7 fruit fly cellular contexts compared by ENCODE assay signal in the genomic region with DNA sequence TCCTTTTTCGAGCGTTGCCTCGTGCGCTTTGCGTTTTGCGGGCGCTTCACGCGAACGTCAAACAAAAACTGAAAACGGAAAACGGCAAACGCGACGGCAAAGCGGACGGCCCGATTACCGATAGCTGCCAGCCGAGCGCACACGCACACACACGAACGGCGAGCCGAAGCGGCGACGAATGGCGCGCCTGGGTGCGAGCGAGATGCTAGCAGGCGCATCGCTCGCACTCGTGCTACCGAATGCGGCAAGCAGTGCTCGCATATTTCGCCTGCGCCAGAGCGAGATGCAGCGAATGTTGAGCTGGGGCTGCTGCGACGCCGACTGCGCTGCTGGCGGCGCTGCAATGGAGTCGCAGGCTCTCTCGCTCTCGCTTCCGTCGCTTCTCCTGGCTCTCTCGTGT.
TF ChIP-seq lines count a peak whose summit lies in the region.

A gene (minus strand): TSS at position 76 of the 400 bp plus-strand sequence.

- TF ChIP-seq CTCF in S2 (optimal IDR thresholded peaks at IDR 0.05; lab: Kevin White, UChicago): peak; percentile 52 to 71
- no peak for TF ChIP-seq CTCF in whole organism, embryonic (GFP tag; optimal IDR thresholded peaks at IDR 0.05; lab: Kevin White, UChicago)

TF ChIP-seq in whole organism, 6 proteins besides CTCF, POLR2A, EP300 and RAD21:
- TF ChIP-seq CG8478 (optimal IDR thresholded peaks at IDR 0.05; lab: Kevin White, UChicago) (peak; percentile 78), pan (optimal IDR thresholded peaks at IDR 0.05; lab: Kevin White, UChicago) (no peak)

TF ChIP-seq in whole organism, adult, 20 proteins besides CTCF, POLR2A, EP300 and RAD21 (continues in another document):
- TF ChIP-seq Crg-1 (GFP tag; optimal IDR thresholded peaks at IDR 0.05; lab: Kevin White, UChicago) (no peak), bab1 (GFP tag; optimal IDR thresholded peaks at IDR 0.05; lab: Kevin White, UChicago) (peak; percentile 42), ovo (GFP tag; optimal IDR thresholded peaks at IDR 0.05; lab: Kevin White, UChicago) (peak; percentile 46), CG12768 (GFP tag; optimal IDR thresholded peaks at IDR 0.05; lab: Kevin White, UChicago) (no peak), tj (GFP tag; optimal IDR thresholded peaks at IDR 0.05; lab: Kevin White, UChicago) (peak; percentile 22), toe (GFP tag; optimal IDR thresholded peaks at IDR 0.05; lab: Kevin White, UChicago) (no peak), CG1620 (GFP tag; optimal IDR thresholded peaks at IDR 0.05; lab: Kevin White, UChicago) (no peak), Clk (GFP tag; optimal IDR thresholded peaks at IDR 0.05; lab: Kevin White, UChicago) (no peak), cic (GFP tag; optimal IDR thresholded peaks at IDR 0.05; lab: Kevin White, UChicago) (no peak), CG7101 (tag; optimal IDR thresholded peaks at IDR 0.05; lab: Kevin White, UChicago) (no peak), CG33017 (tag; optimal IDR thresholded peaks at IDR 0.05; lab: Kevin White, UChicago) (no peak), CG5204 (GFP tag; optimal IDR thresholded peaks at IDR 0.05; lab: Kevin White, UChicago) (no peak), Mnt (GFP tag; optimal IDR thresholded peaks at IDR 0.05; lab: Kevin White, UChicago) (no peak), kay (GFP tag; lab: Kevin White, UChicago; ENCODE audit: borderline replicate concordance) (no peak), CG7045 (GFP tag; optimal IDR thresholded peaks at IDR 0.05; lab: Kevin White, UChicago) (no peak), CG14711 (tag; optimal IDR thresholded peaks at IDR 0.05; lab: Kevin White, UChicago) (no peak), Hr96 (GFP tag; optimal IDR thresholded peaks at IDR 0.05; lab: Kevin White, UChicago) (no peak)

TF ChIP-seq in whole organism, embryonic, 481 proteins besides CTCF, POLR2A, EP300 and RAD21 (continues in another document):
- no peak for TF ChIP-seq CG18011 (GFP tag; optimal IDR thresholded peaks at IDR 0.05; lab: Kevin White, UChicago)
- TF ChIP-seq Rfx (GFP tag; IDR thresholded peaks at IDR 0.05; lab: Robert Waterston, UW): 0 out of 2 replicates have a peak, but pooled peaks have one; percentile 42
- no peak for TF ChIP-seq CG8290 (GFP tag; optimal IDR thresholded peaks at IDR 0.05; lab: Kevin White, UChicago)
- peak in 1 of 2 experiments; percentile 19 for TF ChIP-seq CG8290 (tag; optimal IDR thresholded peaks at IDR 0.05; lab: Kevin White, UChicago)
- no peak for TF ChIP-seq tin (GFP tag; optimal IDR thresholded peaks at IDR 0.05; lab: Kevin White, UChicago)
- TF ChIP-seq Bdp1 (GFP tag; optimal IDR thresholded peaks at IDR 0.05; lab: Kevin White, UChicago): no peak
- TF ChIP-seq Mes4 (GFP tag; optimal IDR thresholded peaks at IDR 0.05; lab: Kevin White, UChicago): no peak
- TF ChIP-seq CG10462 (GFP tag; optimal IDR thresholded peaks at IDR 0.05; lab: Kevin White, UChicago): no peak
- no peak for TF ChIP-seq CG14860 (GFP tag; IDR thresholded peaks at IDR 0.05; lab: Robert Waterston, UW; ENCODE audit: partially characterized antibody)
- TF ChIP-seq CG12391 (tag; optimal IDR thresholded peaks at IDR 0.05; lab: Kevin White, UChicago): no peak
- no peak for TF ChIP-seq cas (GFP tag; IDR thresholded peaks at IDR 0.05; lab: Robert Waterston, UW)
- TF ChIP-seq lov (optimal IDR thresholded peaks at IDR 0.05; lab: Kevin White, UChicago): no peak
- TF ChIP-seq lov (GFP tag; IDR thresholded peaks at IDR 0.05; lab: Robert Waterston, UW): no peak
- TF ChIP-seq CG4820 (GFP tag; optimal IDR thresholded peaks at IDR 0.05; lab: Kevin White, UChicago): no peak
- TF ChIP-seq CG1233 (GFP tag; optimal IDR thresholded peaks at IDR 0.05; lab: Kevin White, UChicago): no peak
- no peak for TF ChIP-seq CG8924 (tag; optimal IDR thresholded peaks at IDR 0.05; lab: Kevin White, UChicago)
- TF ChIP-seq cg (GFP tag; optimal IDR thresholded peaks at IDR 0.05; lab: Kevin White, UChicago): peak; percentile 87

TF ChIP-seq in whole organism, prepupa, 60 proteins besides CTCF, POLR2A, EP300 and RAD21:
- TF ChIP-seq Gug (GFP tag; IDR thresholded peaks at IDR 0.05; lab: Robert Waterston, UW) (0 out of 2 replicates have a peak, but pooled peaks have one; percentile 11), CG6276 (GFP tag; optimal IDR thresholded peaks at IDR 0.05; lab: Kevin White, UChicago) (no peak), salr (GFP tag; optimal IDR thresholded peaks at IDR 0.05; lab: Kevin White, UChicago) (no peak), Sox14 (GFP tag; optimal IDR thresholded peaks at IDR 0.05; lab: Kevin White, UChicago) (no peak), CG15336 (GFP tag; IDR thresholded peaks at IDR 0.05; lab: Robert Waterston, UW) (peak; percentile 22; the same call in 1 of the 2 replicates), dsx (GFP tag; optimal IDR thresholded peaks at IDR 0.05; lab: Kevin White, UChicago; ENCODE audit: poor library complexity, severe bottlenecking) (peak; percentile 7), CG1621 (tag; optimal IDR thresholded peaks at IDR 0.05; lab: Kevin White, UChicago) (no peak), Hr39 (GFP tag; optimal IDR thresholded peaks at IDR 0.05; lab: Kevin White, UChicago) (no peak), Eip93F (GFP tag; optimal IDR thresholded peaks at IDR 0.05; lab: Kevin White, UChicago) (no peak), CG9139 (GFP tag; optimal IDR thresholded peaks at IDR 0.05; lab: Kevin White, UChicago) (no peak), Ets21C (GFP tag; optimal IDR thresholded peaks at IDR 0.05; lab: Kevin White, UChicago) (no peak), CG6163 (GFP tag; IDR thresholded peaks at IDR 0.05; lab: Robert Waterston, UW) (peak; percentile 71), eg (GFP tag; IDR thresholded peaks at IDR 0.05; lab: Robert Waterston, UW) (peak; percentile 53; the same call in 1 of the 3 replicates), Ets96B (tag; optimal IDR thresholded peaks at IDR 0.05; lab: Kevin White, UChicago) (no peak), Smox (GFP tag; optimal IDR thresholded peaks at IDR 0.05; lab: Kevin White, UChicago) (no peak)

TF ChIP-seq in whole organism, pupa, 21 proteins besides CTCF, POLR2A, EP300 and RAD21:
- no peak for TF ChIP-seq CG17806 (tag; optimal IDR thresholded peaks at IDR 0.05; lab: Kevin White, UChicago)
- peak; percentile 73 for TF ChIP-seq CG4496 (GFP tag; IDR thresholded peaks at IDR 0.05; lab: Robert Waterston, UW)
- TF ChIP-seq fd96Ca (GFP tag; IDR thresholded peaks at IDR 0.05; lab: Robert Waterston, UW): peak; percentile 43; the same call in 1 of the 3 replicates
- no peak for TF ChIP-seq CG14655 (GFP tag; optimal IDR thresholded peaks at IDR 0.05; lab: Kevin White, UChicago)
- peak; percentile 22; the same call in 1 of the 2 replicates for TF ChIP-seq Ets98B (GFP tag; IDR thresholded peaks at IDR 0.05; lab: Robert Waterston, UW)
- TF ChIP-seq Snoo (tag; optimal IDR thresholded peaks at IDR 0.05; lab: Kevin White, UChicago): no peak
- peak; percentile 61 for TF ChIP-seq CG13204 (GFP tag; optimal IDR thresholded peaks at IDR 0.05; lab: Kevin White, UChicago)
- no peak for TF ChIP-seq Pif1A (GFP tag; optimal IDR thresholded peaks at IDR 0.05; lab: Kevin White, UChicago)

TF ChIP-seq in whole organism, wandering third instar larva, 38 proteins besides CTCF, POLR2A, EP300 and RAD21:
- TF ChIP-seq rgr (GFP tag; optimal IDR thresholded peaks at IDR 0.05; lab: Kevin White, UChicago) (no peak), lola (GFP tag; optimal IDR thresholded peaks at IDR 0.05; lab: Kevin White, UChicago) (no peak), tai (GFP tag; optimal IDR thresholded peaks at IDR 0.05; lab: Kevin White, UChicago) (no peak), CG9705 (GFP tag; optimal IDR thresholded peaks at IDR 0.05; lab: Kevin White, UChicago) (no peak), Mio (GFP tag; optimal IDR thresholded peaks at IDR 0.05; lab: Kevin White, UChicago) (no peak), woc (GFP tag; optimal IDR thresholded peaks at IDR 0.05; lab: Kevin White, UChicago) (no peak), Dif (GFP tag; optimal IDR thresholded peaks at IDR 0.05; lab: Kevin White, UChicago; ENCODE audit: partially characterized antibody) (peak; percentile 53), dl (GFP tag; optimal IDR thresholded peaks at IDR 0.05; lab: Kevin White, UChicago; ENCODE audit: insufficient read depth in 1 of 2, partially characterized antibody in 2 of 2) (peak in 1 of 2 experiments; percentile 28), N (GFP tag; optimal IDR thresholded peaks at IDR 0.05; lab: Kevin White, UChicago) (no peak), Hr78 (GFP tag; optimal IDR thresholded peaks at IDR 0.05; lab: Kevin White, UChicago) (no peak), psq (GFP tag; optimal IDR thresholded peaks at IDR 0.05; lab: Kevin White, UChicago) (peak; percentile 62), Hr83 (GFP tag; optimal IDR thresholded peaks at IDR 0.05; lab: Kevin White, UChicago; ENCODE audit: poor library complexity, severe bottlenecking) (no peak)
